Fruit fly (Drosophila melanogaster) whole organism: ENCODE data around the gene Or85e.

Source experiments
- CG8478 ChIP-seq: fragments of >200 bp; optimal IDR thresholded peaks from 2 replicates; lab custom pipeline; 2018; ENCODE audit warnings: inconsistent platforms
- Dll ChIP-seq: fragments of >200 bp; optimal IDR thresholded peaks from 2 replicates; lab custom pipeline; 2017
- EcR ChIP-seq, 2 experiments: fragments of >200 bp; optimal IDR thresholded peaks; 2 replicates each; lab custom pipeline; 2017; ENCODE audit warnings: missing biosample characterization in 2 of 2, missing genetic modification characterization in 2 of 2, missing genetic modification reagents in 2 of 2
- pan ChIP-seq: fragments of >200 bp; optimal IDR thresholded peaks from 2 replicates; lab custom pipeline; 2017
- psq ChIP-seq: fragments of >200 bp; optimal IDR thresholded peaks from 2 replicates; lab custom pipeline; 2017
- usp ChIP-seq: fragments of >200 bp; optimal IDR thresholded peaks from 2 replicates; lab custom pipeline; 2017; ENCODE audit warnings: missing biosample characterization, missing genetic modification characterization, mixed read lengths

Gene Or85e

dm6 chr3R:8650741-8651140 is 15.1 kb upstream of the Or85e start, which contains the start of the genes Mkk4 and SLIRP2:
Gene Mkk4, minus strand, starts transcription at chr3R:8650796.
Gene SLIRP2, plus strand, starts transcription at chr3R:8651084.
- TF ChIP-seq usp (GFP tag; lab: Kevin White, UChicago): no peak
- no peak for TF ChIP-seq Dll
- no peak for TF ChIP-seq CG8478
- TF ChIP-seq psq (lab: Kevin White, UChicago): no peak
- no peak for TF ChIP-seq EcR (GFP tag; optimal IDR thresholded peaks at IDR 0.05; lab: Kevin White, UChicago)
- TF ChIP-seq pan (lab: Kevin White, UChicago): no peak

dm6 chr3R:8645580-8646220 is 10.0 kb upstream of the Or85e start, which contains the start of gene Cyp313b1:
Gene Cyp313b1, minus strand, starts transcription at chr3R:8645650.
- TF ChIP-seq psq (lab: Kevin White, UChicago): no peak
- TF ChIP-seq usp (GFP tag; lab: Kevin White, UChicago): no peak
- no peak for TF ChIP-seq CG8478
- TF ChIP-seq Dll: no peak
- no peak for TF ChIP-seq EcR (GFP tag; optimal IDR thresholded peaks at IDR 0.05; lab: Kevin White, UChicago)
- TF ChIP-seq pan (lab: Kevin White, UChicago): no peak

- TF ChIP-seq psq (lab: Kevin White, UChicago): no peak
- no peak for TF ChIP-seq EcR (GFP tag; optimal IDR thresholded peaks at IDR 0.05; lab: Kevin White, UChicago)
- no peak for TF ChIP-seq usp (GFP tag; lab: Kevin White, UChicago)
- no peak for TF ChIP-seq Dll
- no peak for TF ChIP-seq CG8478
Measured at dm6 chr3R:8642376-8642966, 6.8 kb upstream of the Or85e start.

- TF ChIP-seq CG8478 (no peak), usp (GFP tag; lab: Kevin White, UChicago) (no peak), psq (lab: Kevin White, UChicago) (no peak), pan (lab: Kevin White, UChicago) (no peak), Dll (no peak), EcR (GFP tag; optimal IDR thresholded peaks at IDR 0.05; lab: Kevin White, UChicago) (no peak)
Measured at dm6 chr3R:8638629-8639028, 3.0 kb upstream of the Or85e start.

dm6 chr3R:8620737-8621136 is 14.9 kb downstream of the Or85e start:
- no peak for TF ChIP-seq EcR (GFP tag; optimal IDR thresholded peaks at IDR 0.05; lab: Kevin White, UChicago)
- no peak for TF ChIP-seq CG8478
- TF ChIP-seq usp (GFP tag; lab: Kevin White, UChicago): no peak
- no peak for TF ChIP-seq psq (lab: Kevin White, UChicago)
- TF ChIP-seq pan (lab: Kevin White, UChicago): no peak
- TF ChIP-seq Dll: no peak

dm6 chr3R:8619089-8619488 is 16.6 kb downstream of the Or85e start:
- TF ChIP-seq EcR (GFP tag; optimal IDR thresholded peaks at IDR 0.05; lab: Kevin White, UChicago): no peak
- TF ChIP-seq pan (lab: Kevin White, UChicago): no peak
- TF ChIP-seq psq (lab: Kevin White, UChicago): no peak
- TF ChIP-seq usp (GFP tag; lab: Kevin White, UChicago): no peak
- TF ChIP-seq CG8478: no peak
- no peak for TF ChIP-seq Dll

- TF ChIP-seq pan (lab: Kevin White, UChicago) (no peak), psq (lab: Kevin White, UChicago) (no peak), usp (GFP tag; lab: Kevin White, UChicago) (no peak), CG8478 (no peak), Dll (no peak), EcR (GFP tag; optimal IDR thresholded peaks at IDR 0.05; lab: Kevin White, UChicago) (no peak)
Measured at dm6 chr3R:8616149-8616548, 19.5 kb downstream of the Or85e start.

dm6 chr3R:8596161-8596560 is 39.5 kb downstream of the Or85e start:
- TF ChIP-seq usp (GFP tag; lab: Kevin White, UChicago): no peak
- TF ChIP-seq CG8478: no peak
- TF ChIP-seq Dll: no peak
- TF ChIP-seq pan (lab: Kevin White, UChicago): no peak
- no peak for TF ChIP-seq EcR (GFP tag; optimal IDR thresholded peaks at IDR 0.05; lab: Kevin White, UChicago)
- no peak for TF ChIP-seq psq (lab: Kevin White, UChicago)

dm6 chr3R:8587859-8588258 is 47.8 kb downstream of the Or85e start:
- TF ChIP-seq usp (GFP tag; lab: Kevin White, UChicago) (no peak), pan (lab: Kevin White, UChicago) (no peak), Dll (no peak), psq (lab: Kevin White, UChicago) (no peak), EcR (GFP tag; optimal IDR thresholded peaks at IDR 0.05; lab: Kevin White, UChicago) (no peak), CG8478 (no peak)
